Worm (Caenorhabditis elegans): ENCODE results near the gene C25E10.17.

The C25E10.17 gene

ce11 chrV:9001175-9001574 lies 46.2 kb downstream of the C25E10.17 start, which contains the start of gene F59E11.2:
TSS of gene F59E11.2 (plus strand) at chrV:9001475.
- no peak for TF ChIP-seq unc-130 (GFP tag; optimal IDR thresholded peaks at IDR 0.05)
- no peak for TF ChIP-seq attf-4 (tag; optimal IDR thresholded peaks at IDR 0.05)
- no peak for TF ChIP-seq nhr-42 (GFP tag; IDR thresholded peaks at IDR 0.05)
- TF ChIP-seq Y5F2A.4 (GFP tag; optimal IDR thresholded peaks at IDR 0.05), result no peak

Data from whole organism, L4 larva.